Fruit fly (Drosophila melanogaster) whole organism, embryonic: Measurements from ENCODE around the gene CG31245.

Experiments
- CG10274 ChIP-seq: fragments of 200-800 bp; sonication (Bioruptor generic); optimal IDR thresholded peaks from 3 replicates; lab custom pipeline; 2017; ENCODE audit warnings: missing biosample characterization, mild to moderate bottlenecking, missing genetic modification characterization
- CG14050 ChIP-seq: fragments of 200-800 bp; sonication (Bioruptor generic); IDR thresholded peaks from 3 replicates; pipeline ENCODE4 v1.3.6; 2022; ENCODE audit warnings: missing biosample characterization, missing genetic modification characterization
- CG15479 ChIP-seq: fragments of 200-800 bp; sonication (Bioruptor generic); optimal IDR thresholded peaks from 3 replicates; lab custom pipeline; 2019; ENCODE audit warnings: missing biosample characterization, mild to moderate bottlenecking, missing genetic modification characterization, moderate library complexity
- CG17328 ChIP-seq: fragments of 200-800 bp; sonication (Bioruptor generic); IDR thresholded peaks from 2 replicates; pipeline ENCODE4 v1.3.6; 2022; ENCODE audit warnings: missing biosample characterization, missing genetic modification characterization
- CG18476 ChIP-seq: fragments of 200-800 bp; sonication (Bioruptor generic); optimal IDR thresholded peaks from 2 replicates; lab custom pipeline; 2016; ENCODE audit warnings: missing biosample characterization, mild to moderate bottlenecking, missing genetic modification characterization
- CG4328 ChIP-seq: fragments of 200-800 bp; sonication (Bioruptor generic); optimal IDR thresholded peaks from 3 replicates; lab custom pipeline; 2017; ENCODE audit warnings: missing biosample characterization, missing genetic modification reagents, missing genetic modification characterization
- CG7271 ChIP-seq: fragments of 200-800 bp; sonication (Bioruptor generic); optimal IDR thresholded peaks from 2 replicates; lab custom pipeline; 2018; ENCODE audit warnings: missing biosample characterization, mild to moderate bottlenecking, missing genetic modification characterization, moderate library complexity
- CG7556 ChIP-seq: fragments of 200-800 bp; sonication (Bioruptor generic); optimal IDR thresholded peaks from 2 replicates; lab custom pipeline; 2017; ENCODE audit warnings: missing biosample characterization, mild to moderate bottlenecking, missing genetic modification characterization
- D ChIP-seq, 2 experiments: fragments of 200-800 bp in 1 of 2; fragments of >200 bp in 1 of 2; sonication (Bioruptor generic) in 1 of 2; optimal IDR thresholded peaks; 2 replicates in 1 of 2; 3 replicates in 1 of 2; lab custom pipeline; 2017; ENCODE audit warnings: mild to moderate bottlenecking in 1 of 2, missing biosample characterization in 1 of 2, missing genetic modification characterization in 1 of 2, missing genetic modification reagents in 1 of 2
- Ets65A ChIP-seq: fragments of 200-800 bp; sonication (Bioruptor generic); peaks from one replicate; lab custom pipeline; 2016; ENCODE audit warnings: missing biosample characterization, missing genetic modification characterization
- Hand ChIP-seq: fragments of 200-800 bp; sonication (Bioruptor generic); optimal IDR thresholded peaks from 2 replicates; lab custom pipeline; 2017; ENCODE audit warnings: mild to moderate bottlenecking, missing biosample characterization, missing genetic modification reagents, missing genetic modification characterization
- HmgD ChIP-seq: fragments of 200-800 bp; sonication (Bioruptor generic); optimal IDR thresholded peaks from 3 replicates; lab custom pipeline; 2016; ENCODE audit warnings: missing biosample characterization, missing genetic modification characterization
- Kr ChIP-seq: fragments of 200-800 bp; sonication (Bioruptor generic); optimal IDR thresholded peaks from 2 replicates; lab custom pipeline; 2017; ENCODE audit warnings: missing biosample characterization, mild to moderate bottlenecking, missing genetic modification characterization
- NC2β ChIP-seq: fragments of 200-800 bp; sonication (Bioruptor generic); optimal IDR thresholded peaks from 2 replicates; lab custom pipeline; 2016; ENCODE audit warnings: missing biosample characterization, missing genetic modification characterization
- Neu2 ChIP-seq: fragments of 200-800 bp; sonication (Bioruptor generic); optimal IDR thresholded peaks from 3 replicates; lab custom pipeline; 2016; ENCODE audit warnings: missing biosample characterization, missing genetic modification characterization, borderline replicate concordance
- Sin3A ChIP-seq: fragments of >200 bp; optimal IDR thresholded peaks from 2 replicates; lab custom pipeline; 2018
- Usf ChIP-seq: fragments of 200-800 bp; sonication (Bioruptor generic); optimal IDR thresholded peaks from 2 replicates; lab custom pipeline; 2017; ENCODE audit warnings: missing genotype, missing biosample characterization, missing genetic modification characterization
- ac ChIP-seq: fragments of 200-800 bp; sonication (Bioruptor generic); optimal IDR thresholded peaks from 3 replicates; lab custom pipeline; 2017; ENCODE audit warnings: missing biosample characterization, mild to moderate bottlenecking, missing genetic modification characterization
- amos ChIP-seq: fragments of 200-800 bp; sonication (Bioruptor generic); IDR thresholded peaks from 2 replicates; pipeline ENCODE4 v1.3.6; 2022; ENCODE audit warnings: missing biosample characterization, missing genetic modification characterization; ENCODE audit not compliant: partially characterized antibody
- ase ChIP-seq: fragments of 200-800 bp; sonication (Bioruptor generic); IDR thresholded peaks from 3 replicates; pipeline ENCODE4 v1.3.6; 2022; ENCODE audit warnings: missing biosample characterization, missing genetic modification characterization
- br ChIP-seq: fragments of >200 bp; optimal IDR thresholded peaks from 2 replicates; lab custom pipeline; 2017
- cad ChIP-seq: fragments of >200 bp; optimal IDR thresholded peaks from 2 replicates; lab custom pipeline; 2017; ENCODE audit warnings: missing biosample characterization, missing genetic modification characterization
- cas ChIP-seq: fragments of 200-800 bp; sonication (Bioruptor generic); IDR thresholded peaks from 2 replicates; pipeline ENCODE4 v1.3.6; 2022; ENCODE audit warnings: missing biosample characterization, missing genetic modification characterization
- emc ChIP-seq: fragments of 200-800 bp; sonication (Bioruptor generic); optimal IDR thresholded peaks from 2 replicates; lab custom pipeline; 2016; ENCODE audit warnings: missing biosample characterization, missing genetic modification characterization
- grn ChIP-seq: fragments of 200-800 bp; sonication (Bioruptor generic); optimal IDR thresholded peaks from 3 replicates; lab custom pipeline; 2017; ENCODE audit warnings: missing biosample characterization, missing genetic modification characterization
- h ChIP-seq: fragments of >200 bp; optimal IDR thresholded peaks from 2 replicates; lab custom pipeline; 2017
- hth ChIP-seq: fragments of >200 bp; optimal IDR thresholded peaks from 2 replicates; lab custom pipeline; 2017; ENCODE audit warnings: inconsistent platforms
- insv ChIP-seq, 2 experiments: fragments of 200-800 bp; sonication (Bioruptor generic); optimal IDR thresholded peaks; 3 replicates each; lab custom pipeline; 2016 to 2018; ENCODE audit warnings: missing biosample characterization in 2 of 2, missing genetic modification characterization in 2 of 2
- kni ChIP-seq: fragments of 200-800 bp; sonication (Bioruptor generic); optimal IDR thresholded peaks from 3 replicates; lab custom pipeline; 2017; ENCODE audit warnings: mild to moderate bottlenecking, missing biosample characterization, missing genetic modification reagents, missing genetic modification characterization
- prd ChIP-seq, 3 experiments: fragments of >200 bp in 2 of 3; fragments of 200-800 bp in 1 of 3; sonication (Bioruptor generic) in 1 of 3; optimal IDR thresholded peaks in 2 of 3; IDR thresholded peaks in 1 of 3; 2 replicates in 2 of 3; 3 replicates in 1 of 3; pipeline versions ENCODE4 v1.3.6 to Lab custom; 2017 to 2022; ENCODE audit warnings: missing biosample characterization in 1 of 3, missing genetic modification characterization in 1 of 3
- pros ChIP-seq: fragments of 200-800 bp; sonication (Bioruptor generic); optimal IDR thresholded peaks from 3 replicates; lab custom pipeline; 2019; ENCODE audit warnings: missing biosample characterization, mild to moderate bottlenecking, missing genetic modification characterization, moderate library complexity
- slou ChIP-seq: fragments of 200-800 bp; sonication (Bioruptor generic); optimal IDR thresholded peaks from 3 replicates; lab custom pipeline; 2016; ENCODE audit warnings: missing biosample characterization, missing genetic modification characterization
- tll ChIP-seq, 2 experiments: fragments of 200-800 bp in 1 of 2; fragments of >200 bp in 1 of 2; sonication (Bioruptor generic) in 1 of 2; optimal IDR thresholded peaks; 2 replicates each; lab custom pipeline; 2017 to 2019; ENCODE audit warnings: missing biosample characterization in 2 of 2, missing genetic modification characterization in 2 of 2, mild to moderate bottlenecking in 1 of 2, moderate library complexity in 1 of 2
- twi ChIP-seq: fragments of 200-800 bp; optimal IDR thresholded peaks from 2 replicates; lab custom pipeline; 2019; ENCODE audit warnings: missing biosample characterization, mild to moderate bottlenecking, missing genetic modification characterization, moderate library complexity
- zen ChIP-seq: fragments of 200-800 bp; sonication (Bioruptor generic); optimal IDR thresholded peaks from 3 replicates; lab custom pipeline; 2018; ENCODE audit warnings: missing biosample characterization, mild to moderate bottlenecking, missing genetic modification characterization, moderate library complexity

Gene CG31245

dm6 chr3R:19369060-19369459, 8.0 kb downstream of the CG31245 start:
- TF ChIP-seq CG10274 (GFP tag; lab: Kevin White, UChicago) = no peak
- TF ChIP-seq CG7271 (tag; lab: Kevin White, UChicago) = no peak
- peak; percentile 91 for TF ChIP-seq Ets65A (GFP tag; lab: Kevin White, UChicago)
- no peak for TF ChIP-seq CG14050

- no peak for TF ChIP-seq HmgD (GFP tag; lab: Kevin White, UChicago)
- TF ChIP-seq slou = no peak
- no peak for TF ChIP-seq CG7556
- no peak for TF ChIP-seq NC2β (GFP tag; lab: Kevin White, UChicago)
- no peak for TF ChIP-seq ase (GFP tag; lab: Robert Waterston, UW)
Measured at dm6 chr3R:19362879-19363278, 14.1 kb downstream of the CG31245 start.

dm6 chr3R:19353751-19354150, 23.3 kb downstream of the CG31245 start, which contains the start of gene CG43203:
CG43203 (plus strand) TSS chr3R:19354051.
- TF ChIP-seq cas (GFP tag; lab: Robert Waterston, UW) = no peak
- TF ChIP-seq, all 482 proteins: peak for 0

dm6 chr3R:19352121-19352520, 24.9 kb downstream of the CG31245 start:
- TF ChIP-seq CG18476 (GFP tag; lab: Kevin White, UChicago) (no peak), zen (tag; lab: Kevin White, UChicago) (peak; percentile 21), Hand (GFP tag; lab: Kevin White, UChicago) (no peak), pros (peak; percentile 57), cad (GFP tag; lab: Kevin White, UChicago) (peak; percentile 19), D (optimal IDR thresholded peaks at IDR 0.05; lab: Kevin White, UChicago) (peak; percentile 89), D (GFP tag; optimal IDR thresholded peaks at IDR 0.05; lab: Kevin White, UChicago) (no peak), hth (lab: Kevin White, UChicago) (peak; percentile 25), CG4328 (GFP tag; lab: Kevin White, UChicago) (no peak), tll (GFP tag; optimal IDR thresholded peaks at IDR 0.05; lab: Kevin White, UChicago) (peak in 1 of 2 experiments; percentile 71), CG17328 (GFP tag; lab: Robert Waterston, UW) (no peak), Usf (no peak), prd (optimal IDR thresholded peaks at IDR 0.05; lab: Kevin White, UChicago) (no peak), prd (GFP tag; IDR thresholded peaks at IDR 0.05; lab: Robert Waterston, UW) (peak; percentile 9; the same call in 1 of the 3 replicates)

dm6 chr3R:19350375-19350943, 26.6 kb downstream of the CG31245 start:
- TF ChIP-seq Neu2 (GFP tag; lab: Kevin White, UChicago) = peak; percentile 48
- peak; percentile 60 for TF ChIP-seq ac (GFP tag; lab: Kevin White, UChicago)
- TF ChIP-seq CG15479 (GFP tag; lab: Kevin White, UChicago) = peak; percentile 89
- TF ChIP-seq h (lab: Kevin White, UChicago) = no peak
- peak; percentile 10; the same call in 1 of the 2 replicates for TF ChIP-seq amos (GFP tag; lab: Robert Waterston, UW)
- peak; percentile 64 for TF ChIP-seq zen (tag; lab: Kevin White, UChicago)
- peak; percentile 67 for TF ChIP-seq kni (GFP tag; lab: Kevin White, UChicago)
- TF ChIP-seq tll (GFP tag; optimal IDR thresholded peaks at IDR 0.05; lab: Kevin White, UChicago) = peak in 1 of 2 experiments; percentile 80
- TF ChIP-seq twi (tag; lab: Kevin White, UChicago) = peak; percentile 97
- no peak for TF ChIP-seq Sin3A
- no peak for TF ChIP-seq br
- TF ChIP-seq D (optimal IDR thresholded peaks at IDR 0.05; lab: Kevin White, UChicago) = peak; percentile 92
- no peak for TF ChIP-seq D (GFP tag; optimal IDR thresholded peaks at IDR 0.05; lab: Kevin White, UChicago)
- peak in 1 of 2 experiments; percentile 5 for TF ChIP-seq insv (GFP tag; optimal IDR thresholded peaks at IDR 0.05; lab: Kevin White, UChicago)
- TF ChIP-seq cad (GFP tag; lab: Kevin White, UChicago) = peak; percentile 67
- peak; percentile 30 for TF ChIP-seq grn (GFP tag; lab: Kevin White, UChicago)
- TF ChIP-seq pros = peak; percentile 28
- no peak for TF ChIP-seq emc (GFP tag; lab: Kevin White, UChicago)
- peak; percentile 31 for TF ChIP-seq Kr (GFP tag; lab: Kevin White, UChicago)
